Fruit fly (Drosophila melanogaster): ENCODE results near the gene plh.

plh gene

dm6 chr3R:5010153-5010552 is 678 bp downstream of the plh start (continued):
- peak; percentile 82 for TF ChIP-seq HLH54F (GFP tag; optimal IDR thresholded peaks at IDR 0.05)
- TF ChIP-seq tx (GFP tag; optimal IDR thresholded peaks at IDR 0.05), result peak; percentile 69
- peak; percentile 85 for TF ChIP-seq lilli (GFP tag; optimal IDR thresholded peaks at IDR 0.05)
- TF ChIP-seq tgo (GFP tag; IDR thresholded peaks at IDR 0.05), result peak; percentile 92
- peak; percentile 92 for TF ChIP-seq PHDP (tag; optimal IDR thresholded peaks at IDR 0.05)
- peak; percentile 81 for TF ChIP-seq CG7357 (GFP tag; IDR thresholded peaks at IDR 0.05)
- TF ChIP-seq CG15514 (GFP tag; optimal IDR thresholded peaks at IDR 0.05), result peak; percentile 76
- TF ChIP-seq NFAT (GFP tag; IDR thresholded peaks at IDR 0.05), result 0 out of 2 replicates have a peak, but pooled peaks have one; percentile 12
- TF ChIP-seq Scr (GFP tag; IDR thresholded peaks at IDR 0.05; ENCODE audit: partially characterized antibody), result no peak
- TF ChIP-seq sd (tag; optimal IDR thresholded peaks at IDR 0.05), result peak; percentile 76
- peak; percentile 95 for TF ChIP-seq CG31441 (GFP tag; IDR thresholded peaks at IDR 0.05)
- peak; percentile 87 for TF ChIP-seq CG30431 (GFP tag; optimal IDR thresholded peaks at IDR 0.05)
- TF ChIP-seq CG32532 (GFP tag; IDR thresholded peaks at IDR 0.05), result peak; percentile 84
- peak; percentile 93 for TF ChIP-seq CG10979 (tag; optimal IDR thresholded peaks at IDR 0.05)
- peak; percentile 91 for TF ChIP-seq CG12391 (tag; optimal IDR thresholded peaks at IDR 0.05)
- peak; percentile 91 for TF ChIP-seq Sox100B (GFP tag; optimal IDR thresholded peaks at IDR 0.05)
- peak; percentile 77 for TF ChIP-seq sqz (GFP tag; optimal IDR thresholded peaks at IDR 0.05)
- peak; percentile 92 for TF ChIP-seq ATbp (GFP tag; optimal IDR thresholded peaks at IDR 0.05)
- TF ChIP-seq MBD-R2 (GFP tag; IDR thresholded peaks at IDR 0.05), result peak; percentile 42; the same call in 1 of the 2 replicates
- peak; percentile 92 for TF ChIP-seq CG34422 (GFP tag; IDR thresholded peaks at IDR 0.05)
- TF ChIP-seq CG6854 (GFP tag; optimal IDR thresholded peaks at IDR 0.05), result peak; percentile 82
- TF ChIP-seq CG15073 (GFP tag; optimal IDR thresholded peaks at IDR 0.05), result peak; percentile 59
- peak; percentile 93 for TF ChIP-seq phol (tag; optimal IDR thresholded peaks at IDR 0.05)
- no peak for TF ChIP-seq CG15479 (GFP tag; optimal IDR thresholded peaks at IDR 0.05)
- TF ChIP-seq nerfin-2 (GFP tag; IDR thresholded peaks at IDR 0.05; ENCODE audit: partially characterized antibody), result no peak
- peak; percentile 84 for TF ChIP-seq CG9727 (GFP tag; optimal IDR thresholded peaks at IDR 0.05)
- TF ChIP-seq CG2889 (GFP tag; IDR thresholded peaks at IDR 0.05), result peak; percentile 87
- TF ChIP-seq row (GFP tag; IDR thresholded peaks at IDR 0.05), result peak; percentile 90
- TF ChIP-seq CG2678 (tag; optimal IDR thresholded peaks at IDR 0.05), result peak; percentile 93
- 0 out of 2 replicates have a peak, but pooled peaks have one; percentile 16 for TF ChIP-seq Taf1 (GFP tag; IDR thresholded peaks at IDR 0.05)
- TF ChIP-seq MESR4 (GFP tag; optimal IDR thresholded peaks at IDR 0.05), result peak; percentile 30
- peak; percentile 89 for TF ChIP-seq tap (tag; optimal IDR thresholded peaks at IDR 0.05)
- no peak for TF ChIP-seq pzg (GFP tag; optimal IDR thresholded peaks at IDR 0.05)
- TF ChIP-seq pum (GFP tag; optimal IDR thresholded peaks at IDR 0.05), result peak; percentile 87
- TF ChIP-seq en (GFP tag; optimal IDR thresholded peaks at IDR 0.05), result peak; percentile 91
- no peak for TF ChIP-seq yki (optimal IDR thresholded peaks at IDR 0.05)
- peak; percentile 92 for TF ChIP-seq lmd (GFP tag; IDR thresholded peaks at IDR 0.05)
- TF ChIP-seq schlank (tag; optimal IDR thresholded peaks at IDR 0.05), result peak; percentile 43
- peak; percentile 62 for TF ChIP-seq CG6683 (GFP tag; optimal IDR thresholded peaks at IDR 0.05)
- TF ChIP-seq CG7928 (GFP tag; optimal IDR thresholded peaks at IDR 0.05), result peak; percentile 36
- peak; percentile 96 for TF ChIP-seq ci (GFP tag; IDR thresholded peaks at IDR 0.05)
- TF ChIP-seq CG2116 (GFP tag; optimal IDR thresholded peaks at IDR 0.05), result peak; percentile 52
- no peak for TF ChIP-seq h (optimal IDR thresholded peaks at IDR 0.05)
- peak; percentile 64 for TF ChIP-seq MTF-1 (GFP tag; optimal IDR thresholded peaks at IDR 0.05; ENCODE audit: borderline replicate concordance)
- TF ChIP-seq CG14965 (GFP tag; optimal IDR thresholded peaks at IDR 0.05; ENCODE audit: borderline replicate concordance), result no peak
- TF ChIP-seq jumu (GFP tag; optimal IDR thresholded peaks at IDR 0.05), result peak; percentile 86
- peak; percentile 78 for TF ChIP-seq CG3065 (GFP tag; optimal IDR thresholded peaks at IDR 0.05)
- TF ChIP-seq B-H2 (GFP tag; optimal IDR thresholded peaks at IDR 0.05), result no peak
- peak; percentile 90 for TF ChIP-seq CG16863 (GFP tag; optimal IDR thresholded peaks at IDR 0.05)
- peak; percentile 87 for TF ChIP-seq stc (GFP tag; IDR thresholded peaks at IDR 0.05)
- TF ChIP-seq CG4707 (GFP tag; optimal IDR thresholded peaks at IDR 0.05), result peak; percentile 80
